Worm (Caenorhabditis elegans): Measurements from ENCODE around the gene D2096.7.

D2096.7 gene

ce11 chrIV:8333034-8333433 lies 44.4 kb downstream of the D2096.7 start:
- TF ChIP-seq tbx-7 (tag; optimal IDR thresholded peaks at IDR 0.05), result no peak
- no peak for TF ChIP-seq mec-3 (tag; optimal IDR thresholded peaks at IDR 0.05; ENCODE audit: borderline replicate concordance)

ce11 chrIV:8332526-8332925 lies 44.9 kb downstream of the D2096.7 start, which contains the start of gene lys-10:
Gene lys-10, plus strand, starts transcription at chrIV:8332826.
- TF ChIP-seq ref-2 (tag; optimal IDR thresholded peaks at IDR 0.05) (no peak), ceh-30 (tag; optimal IDR thresholded peaks at IDR 0.05) (no peak)

ce11 chrIV:8328913-8329312 lies 48.5 kb downstream of the D2096.7 start, which contains the start of gene F35H10.2:
Gene F35H10.2, plus strand, starts transcription at chrIV:8329213.
- TF ChIP-seq K09A11.1 (tag; optimal IDR thresholded peaks at IDR 0.05; ENCODE audit: insufficient read depth) (no peak), hlh-13 (GFP tag; optimal IDR thresholded peaks at IDR 0.05) (no peak), gmeb-2 (tag; optimal IDR thresholded peaks at IDR 0.05) (no peak), hlh-8 (tag; optimal IDR thresholded peaks at IDR 0.05) (no peak), Y22D7AL.16 (tag; optimal IDR thresholded peaks at IDR 0.05) (no peak), lim-6 (tag; optimal IDR thresholded peaks at IDR 0.05) (no peak), tbx-2 (tag; optimal IDR thresholded peaks at IDR 0.05) (no peak), che-1 (tag; optimal IDR thresholded peaks at IDR 0.05) (no peak), fax-1 (tag; optimal IDR thresholded peaks at IDR 0.05) (no peak), fkh-6 (tag; optimal IDR thresholded peaks at IDR 0.05) (no peak), elt-4 (tag; optimal IDR thresholded peaks at IDR 0.05) (no peak)
